Fruit fly (Drosophila melanogaster) whole organism, wandering third instar larva: Measurements from ENCODE around the gene BNIP3.

Experiments used
- Abd-B ChIP-seq: fragments of >200 bp; optimal IDR thresholded peaks from 2 replicates; lab custom pipeline; 2017; ENCODE audit warnings: missing biosample characterization, missing genetic modification characterization
- GATAd ChIP-seq: sonication (Bioruptor generic); optimal IDR thresholded peaks from 2 replicates; lab custom pipeline; 2016; ENCODE audit warnings: missing biosample characterization, missing genetic modification characterization
- Hnf4 ChIP-seq: fragments of 200-800 bp; sonication (Bioruptor generic); optimal IDR thresholded peaks from 2 replicates; lab custom pipeline; 2016; ENCODE audit warnings: missing biosample characterization, mild to moderate bottlenecking, missing genetic modification characterization
- N ChIP-seq: fragments of >200 bp; optimal IDR thresholded peaks from 2 replicates; lab custom pipeline; 2018; ENCODE audit warnings: missing biosample characterization, missing external identifiers, missing genetic modification characterization
- OdsH ChIP-seq: fragments of 200-800 bp; sonication (Bioruptor generic); optimal IDR thresholded peaks from 2 replicates; lab custom pipeline; 2016; ENCODE audit warnings: missing biosample characterization, mild to moderate bottlenecking, missing genetic modification characterization
- pan ChIP-seq: fragments of >200 bp; optimal IDR thresholded peaks from 2 replicates; lab custom pipeline; 2017
- psq ChIP-seq: fragments of 200-800 bp; sonication (Bioruptor generic); optimal IDR thresholded peaks from 3 replicates; lab custom pipeline; 2017; ENCODE audit warnings: missing biosample characterization, mild to moderate bottlenecking, missing genetic modification characterization, moderate library complexity
- rgr ChIP-seq: fragments of 200-800 bp; sonication (Bioruptor generic); optimal IDR thresholded peaks from 3 replicates; lab custom pipeline; 2016; ENCODE audit warnings: missing biosample characterization, mild to moderate bottlenecking, missing genetic modification characterization
- sage ChIP-seq: fragments of 200-800 bp; sonication (Bioruptor generic); optimal IDR thresholded peaks from 2 replicates; lab custom pipeline; 2016; ENCODE audit warnings: missing biosample characterization, mild to moderate bottlenecking, missing genetic modification characterization
- usp ChIP-seq: fragments of >200 bp; optimal IDR thresholded peaks from 2 replicates; lab custom pipeline; 2017; ENCODE audit warnings: missing biosample characterization, missing genetic modification characterization

- TF ChIP-seq N (GFP tag; lab: Kevin White, UChicago) (no peak), usp (no peak), GATAd (GFP tag; lab: Kevin White, UChicago) (no peak), pan (no peak), OdsH (GFP tag; lab: Kevin White, UChicago) (no peak), Hnf4 (no peak), rgr (GFP tag; lab: Kevin White, UChicago) (no peak), sage (GFP tag; lab: Kevin White, UChicago) (no peak), Abd-B (no peak), psq (GFP tag; lab: Kevin White, UChicago) (no peak)
Observed at dm6 chr3L:20494262-20494601, 25.0 kb downstream of the BNIP3 start.
